Fruit fly (Drosophila melanogaster) whole organism, adult: Measurements from ENCODE around the gene EloB.

Source experiments
- CG33017 ChIP-seq: fragments of 200-800 bp; sonication (Bioruptor generic); optimal IDR thresholded peaks from 2 replicates; lab custom pipeline; 2018; ENCODE audit warnings: missing biosample characterization, mild to moderate bottlenecking, missing genetic modification characterization, moderate library complexity
- CG5204 ChIP-seq: fragments of 200-800 bp; sonication (Bioruptor generic); optimal IDR thresholded peaks from 2 replicates; lab custom pipeline; 2016; ENCODE audit warnings: missing biosample characterization, missing genetic modification characterization
- Clk ChIP-seq: fragments of 200-800 bp; sonication (Bioruptor generic); optimal IDR thresholded peaks from 2 replicates; lab custom pipeline; 2017; ENCODE audit warnings: missing biosample characterization, missing genetic modification characterization
- Crg-1 ChIP-seq: fragments of 200-800 bp; sonication (Bioruptor generic); optimal IDR thresholded peaks from 2 replicates; lab custom pipeline; 2016; ENCODE audit warnings: missing biosample characterization, missing genetic modification characterization
- Mnt ChIP-seq: fragments of 200-800 bp; sonication (Bioruptor generic); optimal IDR thresholded peaks from 2 replicates; lab custom pipeline; 2016; ENCODE audit warnings: missing biosample characterization, mild to moderate bottlenecking, missing genetic modification characterization
- cnc ChIP-seq, 2 experiments: fragments of >200 bp; optimal IDR thresholded peaks; 2 replicates each; lab custom pipeline; 2017
- tj ChIP-seq: fragments of 200-800 bp; sonication (Bioruptor generic); optimal IDR thresholded peaks from 3 replicates; lab custom pipeline; 2017; ENCODE audit warnings: missing biosample characterization, mild to moderate bottlenecking, missing genetic modification characterization, moderate library complexity

DNA sequence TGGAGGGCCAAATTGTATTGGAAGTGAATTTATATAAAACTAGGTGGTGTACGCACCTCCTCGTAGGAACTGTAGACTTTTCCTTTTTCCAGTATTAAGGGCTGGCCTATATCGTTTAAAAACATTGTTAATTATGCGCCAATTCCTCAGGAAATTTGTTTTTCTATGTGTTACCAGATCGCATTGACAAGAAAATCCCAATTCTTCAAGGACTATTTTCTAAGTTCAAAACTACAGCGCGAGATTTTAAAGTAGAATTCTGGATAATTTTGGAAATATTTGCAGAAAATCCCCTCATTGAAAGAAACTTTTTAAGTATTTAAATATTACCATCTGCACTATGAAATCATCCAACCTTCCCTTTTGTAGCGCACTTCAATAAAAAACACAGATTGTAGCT, 1.7 kb upstream of the EloB start, which contains the start of gene CG34008:
- TF ChIP-seq tj (no peak), Clk (GFP tag; lab: Kevin White, UChicago) (no peak), Crg-1 (GFP tag; lab: Kevin White, UChicago) (no peak), CG33017 (tag; lab: Kevin White, UChicago) (no peak), cnc (optimal IDR thresholded peaks at IDR 0.05; lab: Kevin White, UChicago) (no peak), CG5204 (no peak), Mnt (no peak)
